Worm (Caenorhabditis elegans): ENCODE data around the gene srlf-12.

- TF ChIP-seq isw-1 (GFP tag; IDR thresholded peaks at IDR 0.05) (no peak), elt-3 (tag; optimal IDR thresholded peaks at IDR 0.05) (no peak)
These were observed 2.0 kb downstream of the srlf-12 start, which contains the start of gene F13E9.15 for ce11 chrIV:10889820-10890462.

Measured in whole organism, L1 larva.